Worm (Caenorhabditis elegans) whole organism, L4/young adult: ENCODE measurements around the gene lgc-19.

Experiments used
- W03F9.2 ChIP-seq: fragments of 150-350 bp; optimal IDR thresholded peaks from 2 replicates; lab custom pipeline; 2014; ENCODE audit warnings: missing biosample characterization, missing genetic modification characterization
- him-1 ChIP-seq: sonication (generic microtip); optimal IDR thresholded peaks from 2 replicates; lab custom pipeline; 2016; ENCODE audit warnings: missing genotype, missing genetic modification reagents, missing genetic modification characterization, missing compliant biosample characterization

DNA sequence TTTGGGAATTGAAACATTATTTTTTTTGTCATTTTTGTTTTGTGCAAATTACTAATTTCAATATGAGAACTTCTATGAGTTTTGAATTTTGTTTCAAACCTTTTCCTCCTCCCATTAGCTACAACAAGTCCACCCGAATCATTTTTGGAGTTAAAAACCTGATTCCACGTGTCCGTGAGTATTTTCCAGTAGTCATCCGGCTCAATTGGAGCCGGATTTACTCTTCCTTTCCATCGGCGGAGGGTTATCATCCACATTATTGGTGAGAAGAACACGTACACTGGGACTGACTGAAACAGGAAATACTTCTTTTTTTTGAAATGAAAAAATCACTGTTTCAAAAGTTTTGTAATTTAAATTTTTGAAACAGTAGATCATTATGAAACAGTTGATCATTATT lies 39.5 kb downstream of the lgc-19 start:
- TF ChIP-seq him-1 = no peak
- no peak for TF ChIP-seq W03F9.2 (tag; lab: Kevin White, UChicago)
